Worm (Caenorhabditis elegans) whole organism, L3 larva: ENCODE data around the gene nhr-176.

Experiments used
- ZK546.5 ChIP-seq: sonication (generic microtip); optimal IDR thresholded peaks from 2 replicates; lab custom pipeline; 2017; ENCODE audit warnings: missing biosample characterization, missing genetic modification characterization
- ama-1 ChIP-seq: fragments of 150-350 bp; optimal IDR thresholded peaks from 2 replicates; lab custom pipeline; 2018
- egl-27 ChIP-seq: sonication (generic microtip); optimal IDR thresholded peaks from 4 replicates; lab custom pipeline; 2017; ENCODE audit warnings: missing biosample characterization, missing genetic modification reagents, missing genetic modification characterization
- elt-1 ChIP-seq: fragments of 150-350 bp; optimal IDR thresholded peaks from 2 replicates; lab custom pipeline; 2014; ENCODE audit warnings: missing biosample characterization, missing genetic modification characterization
- nhr-11 ChIP-seq: fragments of 150-350 bp; optimal IDR thresholded peaks from 2 replicates; lab custom pipeline; 2014; ENCODE audit warnings: missing biosample characterization, missing genetic modification characterization
- nhr-12 ChIP-seq: fragments of 150-350 bp; optimal IDR thresholded peaks from 2 replicates; lab custom pipeline; 2014; ENCODE audit warnings: missing biosample characterization, missing genetic modification characterization
- nhr-28 ChIP-seq: fragments of 150-350 bp; optimal IDR thresholded peaks from 2 replicates; lab custom pipeline; 2014; ENCODE audit warnings: missing biosample characterization, missing genetic modification characterization
- pha-4 ChIP-seq: fragments of 150-350 bp; optimal IDR thresholded peaks from 2 replicates; lab custom pipeline; 2014; ENCODE audit warnings: missing biosample characterization, missing genetic modification reagents, missing genetic modification characterization
- skn-1 ChIP-seq: fragments of 150-350 bp; optimal IDR thresholded peaks from 2 replicates; lab custom pipeline; 2014; ENCODE audit warnings: missing biosample characterization, missing genetic modification characterization
- unc-62 ChIP-seq: fragments of 150-350 bp; sonication (generic microtip); optimal IDR thresholded peaks from 4 replicates; lab custom pipeline; 2014; ENCODE audit warnings: missing biosample characterization, missing genetic modification reagents, missing genetic modification characterization
- zag-1 ChIP-seq: fragments of 150-350 bp; optimal IDR thresholded peaks from 2 replicates; lab custom pipeline; 2014; ENCODE audit warnings: missing biosample characterization, missing genetic modification characterization
- ztf-11 ChIP-seq: fragments of 150-350 bp; optimal IDR thresholded peaks from 2 replicates; lab custom pipeline; 2014; ENCODE audit warnings: missing biosample characterization, missing genetic modification characterization

DNA sequence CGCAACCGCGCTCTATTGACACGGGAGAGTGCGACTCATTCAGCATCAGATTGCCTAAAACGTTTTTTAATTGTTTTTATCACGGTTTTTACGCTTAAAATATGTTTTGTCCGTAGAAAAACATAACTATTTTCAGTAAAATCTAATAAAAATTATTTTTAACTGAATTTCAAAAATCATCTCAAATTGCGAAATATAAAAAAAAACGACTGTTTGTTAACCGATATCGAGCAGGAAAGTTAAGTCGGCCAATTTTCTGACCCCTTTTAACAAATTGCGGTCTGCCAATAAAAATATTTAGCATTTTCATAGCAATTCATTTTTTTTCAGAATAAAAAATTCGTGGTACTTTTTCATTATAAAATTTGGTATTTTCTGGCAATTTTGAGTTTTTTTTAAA is 49.4 kb downstream of the nhr-176 start:
- TF ChIP-seq nhr-11 (tag; lab: Kevin White, UChicago) (no peak), ztf-11 (tag; lab: Kevin White, UChicago) (no peak), unc-62 (GFP tag; lab: Kevin White, UChicago) (no peak), nhr-12 (tag; lab: Kevin White, UChicago) (no peak), egl-27 (no peak), zag-1 (no peak), ZK546.5 (no peak), elt-1 (tag; lab: Kevin White, UChicago) (no peak), skn-1 (tag; lab: Kevin White, UChicago) (no peak), pha-4 (tag; lab: Kevin White, UChicago) (no peak), ama-1 (lab: Kevin White, UChicago) (no peak), nhr-28 (tag; lab: Kevin White, UChicago) (no peak)
